Fruit fly (Drosophila melanogaster) whole organism, embryonic: ENCODE measurements around the gene ppk30.

Source experiments
- C15 ChIP-seq: fragments of 200-800 bp; sonication (Bioruptor generic); IDR thresholded peaks from 3 replicates; pipeline ENCODE4 v1.3.6; 2022; ENCODE audit warnings: missing biosample characterization, missing genetic modification characterization
- CG13775 ChIP-seq: fragments of 200-800 bp; sonication (Bioruptor generic); optimal IDR thresholded peaks from 3 replicates; lab custom pipeline; 2017; ENCODE audit warnings: missing biosample characterization, mild to moderate bottlenecking, missing genetic modification characterization
- CG18476 ChIP-seq: fragments of 200-800 bp; sonication (Bioruptor generic); optimal IDR thresholded peaks from 2 replicates; lab custom pipeline; 2016; ENCODE audit warnings: missing biosample characterization, mild to moderate bottlenecking, missing genetic modification characterization
- Jarid2 ChIP-seq: fragments of 200-800 bp; sonication (Bioruptor generic); optimal IDR thresholded peaks from 3 replicates; lab custom pipeline; 2017; ENCODE audit warnings: mild to moderate bottlenecking, missing biosample characterization, missing genetic modification reagents, missing genetic modification characterization
- Sry-δ ChIP-seq: fragments of 200-800 bp; sonication (Bioruptor generic); optimal IDR thresholded peaks from 2 replicates; lab custom pipeline; 2016; ENCODE audit warnings: missing biosample characterization, missing genetic modification characterization
- ewg ChIP-seq: fragments of 200-800 bp; sonication (Bioruptor generic); optimal IDR thresholded peaks from 3 replicates; lab custom pipeline; 2017; ENCODE audit warnings: mild to moderate bottlenecking, missing biosample characterization, missing genetic modification reagents, missing genetic modification characterization
- gce ChIP-seq: fragments of 200-800 bp; sonication (Bioruptor generic); IDR thresholded peaks from 3 replicates; pipeline ENCODE4 v1.3.6; 2022; ENCODE audit warnings: missing biosample characterization, missing genetic modification characterization
- insv ChIP-seq, 2 experiments: fragments of 200-800 bp; sonication (Bioruptor generic); optimal IDR thresholded peaks; 3 replicates each; lab custom pipeline; 2016 to 2018; ENCODE audit warnings: missing biosample characterization in 2 of 2, missing genetic modification characterization in 2 of 2
- knrl ChIP-seq: fragments of 200-800 bp; sonication (Bioruptor generic); IDR thresholded peaks from 3 replicates; pipeline ENCODE4 v1.3.6; 2022; ENCODE audit warnings: missing biosample characterization, missing genetic modification characterization; ENCODE audit not compliant: partially characterized antibody
- oc ChIP-seq: fragments of 200-800 bp; sonication (Bioruptor generic); optimal IDR thresholded peaks from 2 replicates; lab custom pipeline; 2018; ENCODE audit warnings: missing biosample characterization, mild to moderate bottlenecking, missing genetic modification characterization, moderate library complexity
- scrt ChIP-seq: fragments of 200-800 bp; sonication (Bioruptor generic); optimal IDR thresholded peaks from 2 replicates; lab custom pipeline; 2018; ENCODE audit warnings: missing biosample characterization, mild to moderate bottlenecking, missing genetic modification characterization, moderate library complexity
- shn ChIP-seq: fragments of 200-800 bp; sonication (Bioruptor generic); optimal IDR thresholded peaks from 3 replicates; lab custom pipeline; 2016; ENCODE audit warnings: missing biosample characterization, missing genetic modification characterization
- sima ChIP-seq: fragments of 200-800 bp; sonication (Bioruptor generic); optimal IDR thresholded peaks from 2 replicates; lab custom pipeline; 2016; ENCODE audit warnings: missing biosample characterization, missing genetic modification characterization

DNA sequence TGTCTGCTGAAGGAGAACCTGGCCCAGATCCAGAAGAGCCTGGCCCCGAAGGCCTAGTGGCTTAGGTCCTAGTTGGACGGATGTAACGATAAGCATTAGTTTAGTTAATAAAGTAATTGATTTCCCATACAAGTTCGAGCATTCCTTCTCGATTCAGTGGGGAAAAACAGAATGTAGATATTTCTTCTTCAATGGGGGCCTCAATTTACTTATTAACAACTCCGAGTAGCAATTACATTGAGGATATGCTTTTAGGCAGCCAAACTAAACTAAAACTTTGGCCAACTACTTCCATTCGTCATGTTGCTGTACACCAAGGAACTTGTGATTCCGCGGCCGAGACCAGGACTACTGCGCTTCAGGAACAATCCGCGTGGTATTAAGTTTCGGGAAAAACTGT lies 3.2 kb downstream of the ppk30 start, which contains the start of gene ppk19:
- TF ChIP-seq sima (GFP tag; lab: Kevin White, UChicago) (no peak), C15 (GFP tag; lab: Robert Waterston, UW) (no peak), CG13775 (GFP tag; lab: Kevin White, UChicago) (no peak), scrt (GFP tag; lab: Kevin White, UChicago) (no peak), Sry-δ (GFP tag; lab: Kevin White, UChicago) (no peak), Jarid2 (no peak), CG18476 (GFP tag; lab: Kevin White, UChicago) (no peak), knrl (GFP tag; lab: Robert Waterston, UW) (no peak), ewg (GFP tag; lab: Kevin White, UChicago) (no peak), shn (GFP tag; lab: Kevin White, UChicago) (no peak), insv (GFP tag; optimal IDR thresholded peaks at IDR 0.05; lab: Kevin White, UChicago) (no peak), oc (no peak), gce (no peak)
